Worm (Caenorhabditis elegans): Measurements from ENCODE around the gene klp-18.

Gene klp-18

DNA sequence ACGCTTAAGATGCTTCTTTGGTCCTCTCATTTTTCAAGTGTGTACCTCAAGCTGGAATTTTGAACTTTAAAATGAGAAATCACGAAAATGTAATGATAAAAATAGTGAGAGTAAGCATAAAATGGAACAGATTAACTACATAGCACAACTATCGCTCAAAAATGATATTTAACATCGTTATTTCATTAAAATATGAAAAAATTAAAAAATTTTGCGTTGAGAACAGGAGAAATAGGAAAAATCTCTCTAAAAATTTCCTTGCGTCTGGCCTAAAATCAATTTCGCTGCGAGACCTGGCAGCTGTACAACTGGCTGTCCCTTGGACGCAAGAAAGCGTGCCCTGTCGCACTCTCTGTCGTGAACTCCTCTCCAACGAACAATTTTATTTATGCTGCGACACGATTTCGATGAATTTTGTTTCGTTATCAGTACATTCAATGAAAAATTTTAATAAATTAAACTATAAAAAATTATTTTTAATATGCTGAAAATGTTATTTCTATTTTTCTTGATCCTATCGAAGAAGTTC lies 44.7 kb downstream of the klp-18 start, which contains the start of gene rps-4:
Gene rps-4 (minus strand): TSS at position 51 of the 529 bp plus-strand sequence.
- peak; percentile 97 for TF ChIP-seq W03F9.2 (tag; optimal IDR thresholded peaks at IDR 0.05)
- TF ChIP-seq him-1 (tag; optimal IDR thresholded peaks at IDR 0.05): peak; percentile 56
- no peak for TF ChIP-seq dao-5 (tag; optimal IDR thresholded peaks at IDR 0.05)
